Fruit fly (Drosophila melanogaster): Measurements from ENCODE around the gene CtsK1.

Gene CtsK1

dm6 chr3L:14028485-14029384 is 34.7 kb downstream of the CtsK1 start, which contains the start of gene Ptip (continued):
- TF ChIP-seq CG13775 (GFP tag; optimal IDR thresholded peaks at IDR 0.05): no peak
- TF ChIP-seq CG7963 (GFP tag; IDR thresholded peaks at IDR 0.05; ENCODE audit: partially characterized antibody): peak; percentile 97
- TF ChIP-seq sob (GFP tag; IDR thresholded peaks at IDR 0.05): peak; percentile 31; the same call in 1 of the 2 replicates
- no peak for TF ChIP-seq CG1024 (GFP tag; IDR thresholded peaks at IDR 0.05)
- no peak for TF ChIP-seq Rx (GFP tag; IDR thresholded peaks at IDR 0.05)
- peak; percentile 81 for TF ChIP-seq seq (GFP tag; IDR thresholded peaks at IDR 0.05)
- TF ChIP-seq hb (GFP tag; IDR thresholded peaks at IDR 0.05; ENCODE audit: partially characterized antibody): peak; percentile 94
- TF ChIP-seq tap (tag; optimal IDR thresholded peaks at IDR 0.05): no peak
- no peak for TF ChIP-seq pan (optimal IDR thresholded peaks at IDR 0.05)
- peak in 1 of 2 experiments; percentile 53 for TF ChIP-seq pan (GFP tag; optimal IDR thresholded peaks at IDR 0.05 in 1 of 2, IDR thresholded peaks at IDR 0.05 in 1 of 2)
- no peak for TF ChIP-seq CG6683 (GFP tag; optimal IDR thresholded peaks at IDR 0.05)
- TF ChIP-seq CG13287 (GFP tag; IDR thresholded peaks at IDR 0.05; ENCODE audit: partially characterized antibody): peak; percentile 95
- TF ChIP-seq CG4404 (GFP tag; IDR thresholded peaks at IDR 0.05): no peak
- TF ChIP-seq CG33213 (GFP tag; optimal IDR thresholded peaks at IDR 0.05): peak; percentile 53
- TF ChIP-seq lab (GFP tag; optimal IDR thresholded peaks at IDR 0.05): peak; percentile 49
- TF ChIP-seq CTCF (GFP tag; optimal IDR thresholded peaks at IDR 0.05): no peak
- peak; percentile 77 for TF ChIP-seq onecut (GFP tag; IDR thresholded peaks at IDR 0.05)
- peak; percentile 70 for TF ChIP-seq CG4617 (GFP tag; optimal IDR thresholded peaks at IDR 0.05; ENCODE audit: borderline replicate concordance)
- TF ChIP-seq CG13624 (GFP tag; optimal IDR thresholded peaks at IDR 0.05): peak; percentile 40
- TF ChIP-seq Camta (GFP tag; optimal IDR thresholded peaks at IDR 0.05): no peak
- no peak for TF ChIP-seq pnt (GFP tag; optimal IDR thresholded peaks at IDR 0.05)
- TF ChIP-seq bbx (GFP tag; IDR thresholded peaks at IDR 0.05; ENCODE audit: partially characterized antibody): peak; percentile 98
- TF ChIP-seq CG15514 (GFP tag; optimal IDR thresholded peaks at IDR 0.05): peak; percentile 27
- TF ChIP-seq CG34224 (GFP tag; IDR thresholded peaks at IDR 0.05; ENCODE audit: partially characterized antibody): peak; percentile 91
- peak; percentile 70 for TF ChIP-seq E2f2 (GFP tag; IDR thresholded peaks at IDR 0.05)
- peak; percentile 62 for TF ChIP-seq chm (GFP tag; IDR thresholded peaks at IDR 0.05)
- peak; percentile 39; the same call in 1 of the 2 replicates for TF ChIP-seq H2.0 (GFP tag; IDR thresholded peaks at IDR 0.05)
- TF ChIP-seq row (GFP tag; IDR thresholded peaks at IDR 0.05): peak; percentile 83
- peak; percentile 42 for TF ChIP-seq CG13296 (GFP tag; optimal IDR thresholded peaks at IDR 0.05)
- TF ChIP-seq usp (GFP tag; optimal IDR thresholded peaks at IDR 0.05): no peak
- TF ChIP-seq zen (tag; optimal IDR thresholded peaks at IDR 0.05): peak; percentile 91
- peak; percentile 89 for TF ChIP-seq tna (GFP tag; IDR thresholded peaks at IDR 0.05; ENCODE audit: partially characterized antibody)
- TF ChIP-seq dysf (GFP tag; IDR thresholded peaks at IDR 0.05): peak; percentile 32; the same call in 1 of the 3 replicates
- TF ChIP-seq stwl (tag; optimal IDR thresholded peaks at IDR 0.05): peak; percentile 67
- TF ChIP-seq mam (GFP tag; optimal IDR thresholded peaks at IDR 0.05): peak; percentile 28
- 0 out of 3 replicates have a peak, but pooled peaks have one; percentile 9 for TF ChIP-seq ase (GFP tag; IDR thresholded peaks at IDR 0.05)
- peak; percentile 99 for TF ChIP-seq Sry-δ (GFP tag; optimal IDR thresholded peaks at IDR 0.05)
- TF ChIP-seq E2f1 (GFP tag; IDR thresholded peaks at IDR 0.05): peak; percentile 98
- TF ChIP-seq NFAT (GFP tag; IDR thresholded peaks at IDR 0.05): peak; percentile 66
- peak; percentile 29 for TF ChIP-seq Lhr (GFP tag; optimal IDR thresholded peaks at IDR 0.05)
- TF ChIP-seq CG4360 (GFP tag; IDR thresholded peaks at IDR 0.05): peak; percentile 36; the same call in 1 of the 2 replicates
- no peak for TF ChIP-seq CG14050 (GFP tag; IDR thresholded peaks at IDR 0.05)
- no peak for TF ChIP-seq CG7357 (GFP tag; IDR thresholded peaks at IDR 0.05)
- no peak for TF ChIP-seq CG8089 (GFP tag; optimal IDR thresholded peaks at IDR 0.05)
- no peak for TF ChIP-seq btn (GFP tag; optimal IDR thresholded peaks at IDR 0.05)
- peak; percentile 62 for TF ChIP-seq CHES-1-like (GFP tag; optimal IDR thresholded peaks at IDR 0.05)
- peak; percentile 97 for TF ChIP-seq knrl (GFP tag; IDR thresholded peaks at IDR 0.05; ENCODE audit: partially characterized antibody)
- peak; percentile 60 for TF ChIP-seq CG34376 (GFP tag; optimal IDR thresholded peaks at IDR 0.05)
- peak; percentile 53 for TF ChIP-seq rib (GFP tag; IDR thresholded peaks at IDR 0.05)

Measured in whole organism, embryonic.